Worm (Caenorhabditis elegans) whole organism, L4/young adult: ENCODE data around the gene Y105C5B.19.
A peak's percentile ranks its signal among the peaks of the same experiment; 100 is the strongest.

ENCODE experiments used
- W03F9.2 ChIP-seq: fragments of 150-350 bp; optimal IDR thresholded peaks from 2 replicates; lab custom pipeline; 2014; ENCODE audit warnings: missing biosample characterization, missing genetic modification characterization
- dao-5 ChIP-seq: sonication (generic microtip); optimal IDR thresholded peaks from 2 replicates; lab custom pipeline; 2016; ENCODE audit warnings: missing genotype, missing genetic modification characterization, moderate library complexity, missing compliant biosample characterization
- him-1 ChIP-seq: sonication (generic microtip); optimal IDR thresholded peaks from 2 replicates; lab custom pipeline; 2016; ENCODE audit warnings: missing genotype, missing genetic modification reagents, missing genetic modification characterization, missing compliant biosample characterization

Gene Y105C5B.19

DNA sequence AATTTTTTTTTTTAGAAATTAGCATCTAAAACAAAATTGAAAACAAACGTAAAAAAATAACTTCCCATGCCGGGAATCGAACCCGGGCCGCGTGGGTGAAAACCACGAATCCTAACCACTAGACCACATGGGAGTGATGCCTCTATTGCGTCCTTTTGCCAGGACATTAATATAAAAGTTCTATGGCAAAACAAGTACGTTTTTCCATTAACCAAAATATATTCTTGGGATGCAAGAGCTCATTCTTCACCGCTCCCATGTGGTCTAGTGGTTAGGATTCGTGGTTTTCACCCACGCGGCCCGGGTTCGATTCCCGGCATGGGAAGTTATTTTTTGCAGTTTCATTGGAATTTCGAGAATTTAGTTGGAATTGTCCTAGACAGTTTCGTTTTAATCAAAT is 50.7 kb downstream of the Y105C5B.19 start:
- peak; percentile 8 for TF ChIP-seq dao-5

DNA sequence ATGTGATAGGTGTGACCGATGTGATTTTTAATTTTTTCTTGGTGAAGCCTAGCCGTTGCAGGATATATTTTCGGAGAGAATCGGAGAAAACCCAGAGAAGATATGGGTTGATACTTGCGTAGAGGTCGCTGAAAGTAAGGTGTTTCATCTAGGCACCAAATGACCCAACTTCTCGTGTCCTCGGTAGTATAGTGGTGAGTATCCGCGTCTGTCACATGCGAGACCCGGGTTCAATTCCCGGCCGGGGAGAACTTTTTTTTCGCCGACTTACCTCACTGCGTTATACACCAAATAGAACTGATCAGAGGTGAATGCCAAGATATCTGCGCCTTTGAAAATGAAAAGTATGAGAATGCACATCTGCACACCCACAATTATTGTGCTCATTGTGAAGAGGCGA is 51.9 kb downstream of the Y105C5B.19 start:
- no peak for TF ChIP-seq him-1
- TF ChIP-seq W03F9.2: peak; percentile 21
